Worm (Caenorhabditis elegans) whole organism, L4/young adult: ENCODE measurements around the gene gpa-4.

Experiments
- W03F9.2 ChIP-seq: fragments of 150-350 bp; optimal IDR thresholded peaks from 2 replicates; lab custom pipeline; 2014; ENCODE audit warnings: missing biosample characterization, missing genetic modification characterization
- dao-5 ChIP-seq: sonication (generic microtip); optimal IDR thresholded peaks from 2 replicates; lab custom pipeline; 2016; ENCODE audit warnings: missing genotype, missing genetic modification characterization, moderate library complexity, missing compliant biosample characterization
- him-1 ChIP-seq: sonication (generic microtip); optimal IDR thresholded peaks from 2 replicates; lab custom pipeline; 2016; ENCODE audit warnings: missing genotype, missing genetic modification reagents, missing genetic modification characterization, missing compliant biosample characterization

gpa-4 gene

DNA sequence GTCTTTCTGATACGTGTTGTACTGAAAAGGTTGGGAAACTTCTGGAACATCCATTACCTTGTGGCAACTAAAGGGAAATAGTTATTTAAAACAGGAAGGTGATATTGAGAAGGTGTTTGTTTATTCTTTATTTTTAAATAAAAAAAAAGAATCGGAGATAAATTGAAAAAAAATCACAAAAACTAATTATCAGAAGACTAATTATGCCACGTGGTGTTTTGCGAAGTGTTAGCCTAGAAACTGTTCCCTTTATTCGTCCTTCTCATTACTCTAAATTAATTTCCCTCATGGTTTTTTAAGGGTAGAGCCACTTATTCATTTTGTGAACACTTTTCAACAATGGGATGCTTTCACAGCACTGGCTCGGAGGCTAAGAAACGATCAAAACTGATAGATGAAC lies at the start of gene gpa-4:
TSS of gene gpa-4 (plus strand) at position 301 of the 400 bp plus-strand sequence.
- TF ChIP-seq W03F9.2 (tag; lab: Kevin White, UChicago): no peak
- no peak for TF ChIP-seq him-1 (tag; lab: Kevin White, UChicago)
- no peak for TF ChIP-seq dao-5 (tag; lab: Kevin White, UChicago)

ce11 chrIV:364983-365382 lies 36.5 kb upstream of the gpa-4 start:
- TF ChIP-seq dao-5 (tag; lab: Kevin White, UChicago) (no peak), W03F9.2 (tag; lab: Kevin White, UChicago) (no peak), him-1 (tag; lab: Kevin White, UChicago) (no peak)

ce11 chrIV:366406-366805 lies 35.1 kb upstream of the gpa-4 start:
- no peak for TF ChIP-seq him-1 (tag; lab: Kevin White, UChicago)
- no peak for TF ChIP-seq dao-5 (tag; lab: Kevin White, UChicago)
- no peak for TF ChIP-seq W03F9.2 (tag; lab: Kevin White, UChicago)

DNA sequence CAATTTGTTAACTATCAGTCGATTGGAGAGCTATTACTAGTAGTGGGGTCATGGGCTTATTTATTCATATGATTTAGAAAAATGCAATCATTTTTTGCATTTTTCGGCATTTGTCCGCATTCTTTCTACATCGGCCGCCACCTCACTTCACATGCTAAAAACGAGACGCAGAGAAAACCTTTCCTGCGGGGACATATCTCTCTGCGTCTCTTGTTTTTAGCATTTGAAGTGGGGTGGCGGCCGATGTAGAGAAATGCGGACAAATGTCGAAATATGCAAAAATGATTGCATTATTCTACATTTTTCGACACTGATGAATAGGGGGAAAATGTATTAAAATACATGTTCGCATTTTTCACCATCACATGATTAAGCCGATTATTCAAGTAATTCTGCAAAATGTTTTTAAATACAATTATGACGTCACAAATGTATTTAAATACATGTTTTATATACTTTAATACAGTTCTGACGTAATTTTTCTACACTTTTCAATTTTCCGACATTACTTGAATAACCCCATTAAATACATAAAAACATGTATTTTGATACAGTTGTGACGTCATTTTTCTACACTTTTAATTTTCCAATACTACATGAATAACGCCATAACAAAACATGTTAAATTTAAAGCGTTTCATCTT lies 29.2 kb upstream of the gpa-4 start:
- TF ChIP-seq dao-5 (tag; lab: Kevin White, UChicago): no peak
- TF ChIP-seq him-1 (tag; lab: Kevin White, UChicago): no peak
- TF ChIP-seq W03F9.2 (tag; lab: Kevin White, UChicago): no peak

DNA sequence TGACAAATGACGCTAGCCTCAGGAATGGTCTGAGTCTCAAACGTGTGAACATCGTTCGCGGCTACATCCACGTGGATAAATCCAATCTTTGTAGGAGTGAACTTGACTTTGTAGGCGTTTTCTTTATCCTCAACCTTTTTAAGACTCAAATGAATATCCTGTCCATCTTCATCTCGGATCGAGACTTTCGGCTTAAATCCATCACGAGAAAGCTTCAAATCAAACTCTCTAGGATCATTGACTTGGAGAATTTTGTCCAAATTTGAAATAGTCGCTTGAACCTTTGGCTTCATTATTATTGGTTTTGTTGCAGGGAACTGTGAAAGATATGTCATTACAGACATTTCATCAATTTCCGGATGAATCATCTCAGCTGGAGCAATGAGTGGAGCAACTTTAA lies 27.5 kb upstream of the gpa-4 start:
- TF ChIP-seq W03F9.2 (tag; lab: Kevin White, UChicago) (no peak), him-1 (tag; lab: Kevin White, UChicago) (no peak), dao-5 (tag; lab: Kevin White, UChicago) (no peak)

ce11 chrIV:375915-376314 lies 25.6 kb upstream of the gpa-4 start, which contains the start of gene fln-1:
fln-1 (minus strand) TSS chrIV:376015.
- no peak for TF ChIP-seq W03F9.2 (tag; lab: Kevin White, UChicago)
- TF ChIP-seq dao-5 (tag; lab: Kevin White, UChicago): no peak
- TF ChIP-seq him-1 (tag; lab: Kevin White, UChicago): no peak

ce11 chrIV:377791-378190 lies 23.7 kb upstream of the gpa-4 start:
- TF ChIP-seq him-1 (tag; lab: Kevin White, UChicago): no peak

DNA sequence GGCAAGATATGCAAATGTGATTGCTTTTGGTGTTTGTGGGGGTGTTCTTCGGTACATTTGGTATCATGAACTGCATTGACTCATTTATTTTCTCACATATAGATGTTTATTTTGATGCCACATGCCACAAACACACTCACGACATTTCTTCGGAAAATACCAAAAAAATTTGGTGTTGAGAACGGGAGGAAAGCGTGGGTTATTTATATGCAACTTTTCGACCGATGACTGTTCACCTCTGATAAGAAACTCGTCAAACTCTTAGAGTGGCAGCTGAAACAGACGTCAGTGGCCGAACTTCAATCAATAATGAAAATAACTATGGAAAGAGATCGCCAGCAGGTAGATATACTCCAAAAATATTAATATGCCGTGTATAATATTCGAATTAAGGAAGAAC lies 23.1 kb upstream of the gpa-4 start:
- TF ChIP-seq dao-5 (tag; lab: Kevin White, UChicago) (no peak), him-1 (tag; lab: Kevin White, UChicago) (no peak), W03F9.2 (tag; lab: Kevin White, UChicago) (no peak)

DNA sequence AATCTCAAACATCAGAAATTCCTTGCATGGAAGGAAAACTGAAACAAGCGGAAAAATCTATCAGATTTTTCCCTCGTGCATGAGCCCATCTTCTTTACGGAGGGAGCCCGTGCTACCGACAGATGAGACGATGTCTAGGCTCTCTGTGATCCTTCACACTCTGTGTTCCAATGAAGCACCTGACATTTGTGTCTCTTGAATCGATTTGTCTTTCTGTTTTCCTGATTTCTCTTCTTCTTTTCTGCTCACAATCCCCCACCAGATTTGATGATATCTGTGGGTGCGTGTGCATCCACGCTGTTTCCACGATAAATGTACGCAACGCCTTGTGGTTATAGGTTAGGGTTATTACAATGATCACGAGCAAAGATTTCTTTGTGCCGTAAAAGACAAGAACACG lies 22.7 kb upstream of the gpa-4 start:
- TF ChIP-seq him-1 (tag; lab: Kevin White, UChicago): no peak
- TF ChIP-seq W03F9.2 (tag; lab: Kevin White, UChicago): no peak
- no peak for TF ChIP-seq dao-5 (tag; lab: Kevin White, UChicago)

DNA sequence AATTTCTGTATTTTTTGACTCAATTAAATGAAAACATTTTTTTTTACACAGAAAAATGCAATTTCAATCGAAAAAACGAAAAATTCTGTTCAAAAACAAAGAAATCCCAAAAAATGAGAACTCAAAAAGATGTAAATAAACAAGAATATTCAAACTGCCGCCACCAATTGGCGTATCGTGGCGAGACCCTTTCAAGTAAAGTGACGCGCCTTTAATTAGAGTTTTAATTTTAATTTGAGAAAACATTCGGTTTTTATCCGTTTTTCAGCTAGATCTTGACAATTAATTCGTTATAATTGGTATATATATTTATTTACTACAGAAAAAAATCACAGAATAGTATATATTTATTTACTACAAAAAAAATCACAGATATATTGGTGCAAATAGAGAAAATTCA lies 21.9 kb upstream of the gpa-4 start:
- TF ChIP-seq W03F9.2 (tag; lab: Kevin White, UChicago): no peak
- TF ChIP-seq him-1 (tag; lab: Kevin White, UChicago): no peak
- no peak for TF ChIP-seq dao-5 (tag; lab: Kevin White, UChicago)

ce11 chrIV:383135-383731 lies 18.3 kb upstream of the gpa-4 start, which contains the start of gene spl-1:
spl-1 (minus strand) TSS chrIV:383185.
- TF ChIP-seq him-1 (tag; lab: Kevin White, UChicago) (no peak), dao-5 (tag; lab: Kevin White, UChicago) (no peak), W03F9.2 (tag; lab: Kevin White, UChicago) (no peak)

ce11 chrIV:385150-385937 lies 16.2 kb upstream of the gpa-4 start, which contains the start of gene rps-24:
rps-24 (plus strand) TSS chrIV:385887.
- TF ChIP-seq him-1 (tag; lab: Kevin White, UChicago): peak; percentile 51
- TF ChIP-seq dao-5 (tag; lab: Kevin White, UChicago): peak; percentile 48
- peak; percentile 87 for TF ChIP-seq W03F9.2 (tag; lab: Kevin White, UChicago)

DNA sequence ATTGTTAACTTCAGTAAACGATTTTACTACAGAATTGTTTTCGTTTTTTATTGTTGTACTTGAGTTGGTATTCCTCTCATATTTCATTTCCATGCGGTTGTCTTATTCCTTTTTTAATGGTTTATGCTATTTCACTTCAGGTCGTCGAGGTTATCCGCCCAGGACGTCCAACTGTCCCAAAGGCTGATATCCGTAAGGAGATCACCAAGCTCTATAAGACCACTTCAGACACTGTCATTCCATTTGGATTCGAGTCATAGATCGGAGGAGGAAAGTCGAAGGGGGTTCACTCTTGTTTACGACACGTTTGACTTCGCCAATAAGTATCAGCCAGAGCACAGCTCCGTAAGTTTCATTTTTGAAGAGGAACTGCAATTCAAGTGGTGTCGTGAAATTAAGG lies 14.9 kb upstream of the gpa-4 start, which contains the start of gene T07A9.14:
TSS of gene T07A9.14 (plus strand) at position 124 of the 400 bp plus-strand sequence.
- TF ChIP-seq dao-5 (tag; lab: Kevin White, UChicago) (no peak), W03F9.2 (tag; lab: Kevin White, UChicago) (no peak), him-1 (tag; lab: Kevin White, UChicago) (no peak)
